Worm (Caenorhabditis elegans) whole organism, late embryonic: ENCODE results near the gene srbc-10.

Experiments used
- C08G9.2 ChIP-seq: sonication (generic microtip); optimal IDR thresholded peaks from 2 replicates; lab custom pipeline; 2016; ENCODE audit warnings: mild to moderate bottlenecking, missing genetic modification characterization, moderate library complexity, missing compliant biosample characterization
- C38D4.7 ChIP-seq: fragments of 200-800 bp; sonication (Bioruptor generic); optimal IDR thresholded peaks from 2 replicates; lab custom pipeline; 2018; ENCODE audit warnings: mild to moderate bottlenecking, missing genetic modification characterization, moderate library complexity, missing compliant biosample characterization
- K09A11.1 ChIP-seq: sonication (generic microtip); optimal IDR thresholded peaks from 2 replicates; lab custom pipeline; 2017; ENCODE audit warnings: antibody characterized with exemption, mild to moderate bottlenecking, missing genetic modification characterization, missing compliant biosample characterization; ENCODE audit not compliant: insufficient read depth
- T23F11.4 ChIP-seq: fragments of 200-800 bp; sonication (Bioruptor generic); optimal IDR thresholded peaks from 2 replicates; lab custom pipeline; 2018; ENCODE audit warnings: mild to moderate bottlenecking, missing genetic modification characterization, missing compliant biosample characterization
- ama-1 ChIP-seq: fragments of 150-350 bp; optimal IDR thresholded peaks from 2 replicates; lab custom pipeline; 2014
- ceh-14 ChIP-seq: sonication (generic microtip); optimal IDR thresholded peaks from 2 replicates; lab custom pipeline; 2016; ENCODE audit warnings: missing genotype, missing genetic modification characterization, missing compliant biosample characterization
- ceh-19 ChIP-seq: fragments of 200-800 bp; sonication (Bioruptor generic); optimal IDR thresholded peaks from 2 replicates; lab custom pipeline; 2018; ENCODE audit warnings: mild to moderate bottlenecking, missing genetic modification characterization, missing compliant biosample characterization
- ceh-2 ChIP-seq: sonication (generic microtip); optimal IDR thresholded peaks from 2 replicates; lab custom pipeline; 2016; ENCODE audit warnings: missing genotype, missing genetic modification characterization, missing compliant biosample characterization
- ceh-30 ChIP-seq: fragments of 150-350 bp; optimal IDR thresholded peaks from 2 replicates; lab custom pipeline; 2014; ENCODE audit warnings: missing biosample characterization, missing genetic modification characterization
- ceh-34 ChIP-seq: sonication (generic microtip); optimal IDR thresholded peaks from 2 replicates; lab custom pipeline; 2016; ENCODE audit warnings: mild to moderate bottlenecking, missing genetic modification characterization, missing compliant biosample characterization
- ceh-6 ChIP-seq: fragments of 200-800 bp; sonication (Bioruptor generic); optimal IDR thresholded peaks from 2 replicates; lab custom pipeline; 2018; ENCODE audit warnings: mild to moderate bottlenecking, missing genetic modification characterization, missing compliant biosample characterization
- ceh-9 ChIP-seq: sonication (generic microtip); optimal IDR thresholded peaks from 2 replicates; lab custom pipeline; 2016; ENCODE audit warnings: mild to moderate bottlenecking, missing genetic modification characterization, inconsistent platforms, missing compliant biosample characterization
- dve-1 ChIP-seq: sonication (generic microtip); optimal IDR thresholded peaks from 2 replicates; lab custom pipeline; 2017; ENCODE audit warnings: antibody characterized with exemption, mild to moderate bottlenecking, missing genetic modification characterization, missing compliant biosample characterization
- elt-2 ChIP-seq: sonication (generic microtip); optimal IDR thresholded peaks from 2 replicates; lab custom pipeline; 2016; ENCODE audit warnings: missing genetic modification reagents, missing genetic modification characterization, missing compliant biosample characterization
- eyg-1 ChIP-seq: sonication (generic microtip); optimal IDR thresholded peaks from 2 replicates; lab custom pipeline; 2016; ENCODE audit warnings: missing genotype, missing genetic modification characterization, missing compliant biosample characterization
- fax-1 ChIP-seq: sonication (generic microtip); optimal IDR thresholded peaks from 2 replicates; lab custom pipeline; 2016; ENCODE audit warnings: missing genotype, missing genetic modification characterization, missing compliant biosample characterization
- hlh-13 ChIP-seq: fragments of 200-800 bp; sonication (Bioruptor generic); optimal IDR thresholded peaks from 2 replicates; lab custom pipeline; 2018; ENCODE audit warnings: mild to moderate bottlenecking, missing genetic modification characterization, missing compliant biosample characterization
- hlh-30 ChIP-seq: sonication (generic microtip); optimal IDR thresholded peaks from 2 replicates; lab custom pipeline; 2017; ENCODE audit warnings: antibody characterized with exemption, missing genetic modification characterization, missing compliant biosample characterization; ENCODE audit not compliant: insufficient read depth
- hlh-8 ChIP-seq: sonication (generic microtip); optimal IDR thresholded peaks from 2 replicates; lab custom pipeline; 2016; ENCODE audit warnings: missing genotype, missing genetic modification characterization, missing compliant biosample characterization
- lin-11 ChIP-seq: fragments of 200-800 bp; sonication (Bioruptor generic); optimal IDR thresholded peaks from 2 replicates; lab custom pipeline; 2018; ENCODE audit warnings: mild to moderate bottlenecking, missing genetic modification characterization, missing compliant biosample characterization
- madf-2 ChIP-seq: sonication (generic microtip); optimal IDR thresholded peaks from 2 replicates; lab custom pipeline; 2017; ENCODE audit warnings: missing genetic modification characterization, missing compliant biosample characterization
- mec-3 ChIP-seq: sonication (generic microtip); optimal IDR thresholded peaks from 2 replicates; lab custom pipeline; 2016; ENCODE audit warnings: borderline replicate concordance, missing genetic modification characterization, missing compliant biosample characterization
- nfya-1 ChIP-seq: sonication (generic microtip); optimal IDR thresholded peaks from 2 replicates; lab custom pipeline; 2017; ENCODE audit warnings: missing genetic modification characterization, mild to moderate bottlenecking, missing compliant biosample characterization, antibody characterized with exemption, moderate library complexity
- nhr-11 ChIP-seq: fragments of 150-350 bp; optimal IDR thresholded peaks from 2 replicates; lab custom pipeline; 2014; ENCODE audit warnings: missing biosample characterization, missing genetic modification characterization
- pag-3 ChIP-seq: sonication (generic microtip); optimal IDR thresholded peaks from 2 replicates; lab custom pipeline; 2016; ENCODE audit warnings: missing compliant biosample characterization, missing genetic modification characterization, borderline replicate concordance
- pha-2 ChIP-seq: sonication (generic microtip); optimal IDR thresholded peaks from 2 replicates; lab custom pipeline; 2017; ENCODE audit warnings: mild to moderate bottlenecking, missing genetic modification characterization, missing compliant biosample characterization
- pha-4 ChIP-seq: fragments of 150-350 bp; optimal IDR thresholded peaks from 2 replicates; lab custom pipeline; 2018; ENCODE audit warnings: missing biosample characterization, missing genetic modification reagents, missing genetic modification characterization
- pros-1 ChIP-seq: fragments of 150-350 bp; optimal IDR thresholded peaks from 2 replicates; lab custom pipeline; 2014; ENCODE audit warnings: missing biosample characterization, missing genetic modification reagents, missing genetic modification characterization
- rnt-1 ChIP-seq: sonication (generic microtip); optimal IDR thresholded peaks from 2 replicates; lab custom pipeline; 2016; ENCODE audit warnings: missing genetic modification characterization, missing compliant biosample characterization
- sdc-2 ChIP-seq: sonication (generic microtip); optimal IDR thresholded peaks from 2 replicates; lab custom pipeline; 2016; ENCODE audit warnings: missing genotype, missing genetic modification characterization, missing compliant biosample characterization
- tbx-2 ChIP-seq: sonication (generic microtip); optimal IDR thresholded peaks from 2 replicates; lab custom pipeline; 2016; ENCODE audit warnings: missing genetic modification characterization, missing compliant biosample characterization
- tbx-7 ChIP-seq: sonication (generic microtip); optimal IDR thresholded peaks from 2 replicates; lab custom pipeline; 2016; ENCODE audit warnings: missing genotype, missing genetic modification characterization, missing compliant biosample characterization
- unc-42 ChIP-seq: sonication (generic microtip); optimal IDR thresholded peaks from 2 replicates; lab custom pipeline; 2016; ENCODE audit warnings: missing genotype, missing genetic modification characterization, missing compliant biosample characterization
- unc-55 ChIP-seq: sonication (generic microtip); optimal IDR thresholded peaks from 2 replicates; lab custom pipeline; 2017; ENCODE audit warnings: missing biosample characterization, missing genetic modification reagents, missing genetic modification characterization
- unc-86 ChIP-seq: sonication (generic microtip); optimal IDR thresholded peaks from 2 replicates; lab custom pipeline; 2016; ENCODE audit warnings: missing genetic modification characterization, missing compliant biosample characterization
- zip-5 ChIP-seq: sonication (generic microtip); optimal IDR thresholded peaks from 2 replicates; lab custom pipeline; 2016; ENCODE audit warnings: missing genetic modification characterization, missing compliant biosample characterization
- ztf-16 ChIP-seq: sonication (generic microtip); optimal IDR thresholded peaks from 2 replicates; lab custom pipeline; 2017; ENCODE audit warnings: missing genetic modification characterization, missing compliant biosample characterization

Gene srbc-10

DNA sequence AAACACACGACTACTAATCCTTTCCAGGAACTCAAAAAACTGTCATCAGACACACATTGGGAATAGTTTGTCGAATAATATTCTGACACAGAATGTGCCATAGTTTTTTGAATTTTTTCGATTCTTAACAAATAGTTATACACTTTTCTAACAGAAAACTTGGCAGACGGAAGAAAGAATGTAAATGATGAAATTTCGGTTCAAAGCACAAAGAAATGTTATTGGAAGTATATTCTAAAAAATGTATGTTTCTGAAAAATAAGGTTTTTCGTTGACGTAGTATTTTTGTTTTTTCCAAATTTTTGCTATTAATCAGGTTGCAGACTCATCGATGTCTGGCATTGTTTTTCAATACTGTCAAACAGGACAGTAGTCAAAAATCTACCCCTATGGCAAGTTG lies 31.9 kb downstream of the srbc-10 start, which contains the start of gene srh-92:
Gene srh-92 (minus strand): TSS at position 101 of the 400 bp plus-strand sequence.
- TF ChIP-seq sdc-2 (no peak), tbx-7 (tag; lab: Kevin White, UChicago) (no peak), lin-11 (no peak), ceh-34 (tag; lab: Kevin White, UChicago) (no peak), pha-2 (tag; lab: Kevin White, UChicago) (no peak), zip-5 (tag; lab: Kevin White, UChicago) (no peak), fax-1 (no peak), ceh-2 (tag; lab: Kevin White, UChicago) (no peak), mec-3 (tag; lab: Kevin White, UChicago) (no peak)

DNA sequence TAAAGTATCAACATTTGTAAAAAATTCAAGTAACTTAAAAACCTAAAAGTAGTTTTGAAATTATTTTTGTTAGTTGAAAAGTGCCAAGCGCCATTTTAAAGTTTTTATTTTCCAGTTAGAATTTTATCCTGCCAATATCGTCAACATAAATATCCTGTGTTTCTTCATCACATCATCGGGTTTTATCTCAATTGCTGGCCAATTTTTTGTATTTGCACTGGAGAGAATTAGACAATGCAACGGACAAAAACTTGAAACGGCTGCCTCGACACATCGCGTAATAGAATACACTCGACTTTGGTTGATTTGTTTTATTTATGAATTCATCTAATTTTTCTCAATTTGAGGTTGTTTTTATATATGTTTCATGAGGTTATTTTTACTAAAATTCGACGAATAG lies 37.8 kb downstream of the srbc-10 start, which contains the start of gene F25E5.2:
Gene F25E5.2 (plus strand): TSS at position 301 of the 400 bp plus-strand sequence.
- no peak for TF ChIP-seq hlh-8 (tag; lab: Kevin White, UChicago)
- no peak for TF ChIP-seq eyg-1
- no peak for TF ChIP-seq nhr-11 (tag; lab: Kevin White, UChicago)

DNA sequence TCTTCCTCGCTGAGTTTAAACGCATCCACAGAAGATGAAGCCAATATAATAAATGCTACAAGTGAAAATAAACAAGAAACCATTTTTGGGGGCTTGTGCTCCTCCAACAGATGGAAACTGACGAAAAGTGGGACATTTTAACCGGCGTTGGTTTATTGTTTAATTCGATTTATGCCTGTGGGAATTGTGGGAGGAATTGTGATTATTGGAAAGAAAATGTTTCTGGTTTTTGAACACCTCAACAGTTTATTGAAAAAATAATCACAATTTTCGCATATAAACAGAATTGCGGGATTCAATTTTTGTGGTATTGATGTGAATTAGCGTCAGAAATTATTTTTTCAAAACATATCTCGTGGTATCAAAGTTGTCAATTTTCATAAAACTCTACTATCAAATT lies 38.6 kb downstream of the srbc-10 start, which contains the start of gene try-8:
Gene try-8 (minus strand): TSS at position 101 of the 400 bp plus-strand sequence.
- TF ChIP-seq rnt-1 = no peak
- TF ChIP-seq ceh-2 (tag; lab: Kevin White, UChicago) = no peak
- no peak for TF ChIP-seq dve-1 (tag; lab: Kevin White, UChicago)
- no peak for TF ChIP-seq C38D4.7 (GFP tag; lab: Kevin White, UChicago)
- TF ChIP-seq hlh-13 (GFP tag; lab: Kevin White, UChicago) = no peak
- TF ChIP-seq C08G9.2 (tag; lab: Kevin White, UChicago) = no peak
- TF ChIP-seq hlh-30 = no peak
- no peak for TF ChIP-seq pha-2 (tag; lab: Kevin White, UChicago)
- no peak for TF ChIP-seq mec-3 (tag; lab: Kevin White, UChicago)
- TF ChIP-seq nfya-1 (tag; lab: Kevin White, UChicago) = no peak
- no peak for TF ChIP-seq tbx-2 (tag; lab: Kevin White, UChicago)
- TF ChIP-seq ama-1 (lab: Kevin White, UChicago) = no peak
- no peak for TF ChIP-seq unc-55 (GFP tag; lab: Kevin White, UChicago)
- no peak for TF ChIP-seq zip-5 (tag; lab: Kevin White, UChicago)
- no peak for TF ChIP-seq pag-3
- TF ChIP-seq ceh-6 = no peak
- TF ChIP-seq tbx-7 (tag; lab: Kevin White, UChicago) = no peak
- no peak for TF ChIP-seq unc-42 (tag; lab: Kevin White, UChicago)
- no peak for TF ChIP-seq elt-2 (tag; lab: Kevin White, UChicago)
- TF ChIP-seq T23F11.4 (GFP tag; lab: Kevin White, UChicago) = no peak

DNA sequence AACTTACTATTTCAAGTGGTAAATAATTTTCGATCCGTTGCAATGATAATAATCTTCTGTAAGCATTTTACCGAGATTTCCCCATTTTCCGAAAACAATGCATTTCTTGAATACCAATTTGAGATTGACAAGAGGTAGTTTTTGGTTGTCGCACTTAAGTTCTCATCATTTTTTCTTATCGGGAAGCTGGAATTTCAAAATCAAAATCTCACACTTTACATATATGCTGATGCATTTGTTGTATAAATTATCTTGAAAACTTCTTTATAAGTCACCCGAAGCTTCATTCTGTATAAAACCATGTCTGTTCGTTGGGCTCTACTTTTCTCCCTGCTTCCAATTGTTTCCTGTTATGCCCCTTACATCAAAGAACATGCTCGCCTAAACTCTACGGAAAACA lies 41.4 kb downstream of the srbc-10 start, which contains the start of gene try-11:
Gene try-11 (plus strand): TSS at position 301 of the 400 bp plus-strand sequence.
- TF ChIP-seq K09A11.1 (no peak), elt-2 (tag; lab: Kevin White, UChicago) (no peak), ztf-16 (no peak)

DNA sequence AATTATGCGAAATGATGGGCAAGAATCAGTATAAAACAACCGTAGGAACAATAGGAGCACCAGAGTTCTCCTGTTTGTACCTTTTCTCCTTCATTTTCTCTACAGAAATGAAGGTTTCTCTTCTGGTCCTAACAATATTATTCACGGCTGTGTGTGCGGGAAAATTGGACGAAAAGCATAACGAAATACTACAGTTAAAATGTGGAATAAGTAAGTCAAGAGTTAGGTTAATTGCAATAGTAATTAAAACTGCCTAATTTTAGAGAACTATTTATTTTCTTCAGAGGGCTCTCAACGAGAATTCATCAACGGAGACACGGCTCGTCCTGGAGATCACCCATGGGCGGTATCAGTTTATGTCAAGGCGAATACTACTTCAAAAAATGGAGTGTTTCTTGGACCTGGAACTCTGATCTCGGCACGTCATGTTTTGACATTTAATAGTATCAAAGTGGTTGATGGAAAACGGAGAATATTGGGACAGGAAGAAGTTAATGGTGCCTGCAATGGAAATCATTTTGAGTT lies 43.5 kb downstream of the srbc-10 start, which contains the start of gene try-12:
Gene try-12 (plus strand): TSS at position 51 of the 525 bp plus-strand sequence.
- no peak for TF ChIP-seq ceh-9 (tag; lab: Kevin White, UChicago)
- TF ChIP-seq ceh-30 (tag; lab: Kevin White, UChicago) = no peak
- no peak for TF ChIP-seq pha-4
- no peak for TF ChIP-seq unc-86 (tag; lab: Kevin White, UChicago)
- TF ChIP-seq madf-2 = no peak
- no peak for TF ChIP-seq elt-2 (tag; lab: Kevin White, UChicago)
- TF ChIP-seq unc-42 (tag; lab: Kevin White, UChicago) = no peak
- TF ChIP-seq pros-1 (tag; lab: Kevin White, UChicago) = no peak
- TF ChIP-seq pag-3 = no peak
- no peak for TF ChIP-seq ceh-34 (tag; lab: Kevin White, UChicago)
- no peak for TF ChIP-seq ceh-19 (GFP tag; lab: Kevin White, UChicago)
- no peak for TF ChIP-seq ztf-16
- no peak for TF ChIP-seq hlh-13 (GFP tag; lab: Kevin White, UChicago)
- no peak for TF ChIP-seq ceh-14
- TF ChIP-seq, all 69 proteins: peak for 0
